Worm (Caenorhabditis elegans) whole organism, L2 larva: ENCODE measurements around the gene scl-20.

Source experiments
- C34F6.9 ChIP-seq: fragments of 150-350 bp; optimal IDR thresholded peaks from 2 replicates; lab custom pipeline; 2014; ENCODE audit warnings: missing biosample characterization, missing genetic modification characterization
- R02D3.7 ChIP-seq: fragments of 150-350 bp; optimal IDR thresholded peaks from 2 replicates; lab custom pipeline; 2014; ENCODE audit warnings: missing biosample characterization, missing genetic modification characterization
- Y55F3AM.14 ChIP-seq: fragments of 200-800 bp; sonication (Bioruptor generic); optimal IDR thresholded peaks from 2 replicates; lab custom pipeline; 2018; ENCODE audit warnings: mild to moderate bottlenecking, missing genetic modification characterization, missing compliant biosample characterization
- ZK546.5 ChIP-seq: sonication (generic microtip); optimal IDR thresholded peaks from 2 replicates; lab custom pipeline; 2017; ENCODE audit warnings: missing biosample characterization, missing genetic modification characterization
- alr-1 ChIP-seq: fragments of 150-350 bp; optimal IDR thresholded peaks from 2 replicates; lab custom pipeline; 2014; ENCODE audit warnings: missing biosample characterization, missing genetic modification characterization
- aly-2 ChIP-seq: fragments of 150-350 bp; optimal IDR thresholded peaks from 2 replicates; lab custom pipeline; 2014; ENCODE audit warnings: missing biosample characterization, missing genetic modification characterization
- ama-1 ChIP-seq: fragments of 150-350 bp; optimal IDR thresholded peaks from 2 replicates; lab custom pipeline; 2018; ENCODE audit warnings: inconsistent platforms
- ceh-82 ChIP-seq: fragments of 150-350 bp; optimal IDR thresholded peaks from 2 replicates; lab custom pipeline; 2014; ENCODE audit warnings: missing biosample characterization, missing genetic modification characterization
- crh-2 ChIP-seq: sonication (generic microtip); optimal IDR thresholded peaks from 2 replicates; lab custom pipeline; 2017; ENCODE audit warnings: missing biosample characterization, missing genetic modification characterization
- egl-27 ChIP-seq: sonication (generic microtip); optimal IDR thresholded peaks from 3 replicates; lab custom pipeline; 2017; ENCODE audit warnings: missing biosample characterization, missing genetic modification reagents, missing genetic modification characterization
- elt-1 ChIP-seq: fragments of 150-350 bp; optimal IDR thresholded peaks from 2 replicates; lab custom pipeline; 2014; ENCODE audit warnings: missing biosample characterization, missing genetic modification characterization
- elt-3 ChIP-seq: sonication (generic microtip); optimal IDR thresholded peaks from 2 replicates; lab custom pipeline; 2017; ENCODE audit warnings: missing biosample characterization, missing genetic modification characterization
- fos-1 ChIP-seq: fragments of 150-350 bp; optimal IDR thresholded peaks from 2 replicates; lab custom pipeline; 2014; ENCODE audit warnings: missing biosample characterization, missing genetic modification characterization
- gmeb-1 ChIP-seq: fragments of 150-350 bp; optimal IDR thresholded peaks from 2 replicates; lab custom pipeline; 2014; ENCODE audit warnings: missing biosample characterization, missing genetic modification characterization
- lin-11 ChIP-seq: fragments of 150-350 bp; sonication (generic microtip); optimal IDR thresholded peaks from 2 replicates; lab custom pipeline; 2014; ENCODE audit warnings: missing biosample characterization, missing genetic modification characterization, inconsistent platforms, mixed read lengths
- lin-13 ChIP-seq: fragments of 150-350 bp; optimal IDR thresholded peaks from 2 replicates; lab custom pipeline; 2014; ENCODE audit warnings: missing biosample characterization, missing genetic modification reagents, missing genetic modification characterization
- lsy-2 ChIP-seq, 2 experiments: fragments of 150-350 bp in 1 of 2; sonication (generic microtip) in 1 of 2; optimal IDR thresholded peaks; 2 replicates each; lab custom pipeline; 2014 to 2017; ENCODE audit warnings: missing biosample characterization in 2 of 2, missing genetic modification characterization in 2 of 2
- mab-5 ChIP-seq: fragments of 150-350 bp; optimal IDR thresholded peaks from 2 replicates; lab custom pipeline; 2014; ENCODE audit warnings: missing biosample characterization, missing genetic modification characterization
- mbf-1 ChIP-seq: sonication (generic microtip); optimal IDR thresholded peaks from 2 replicates; lab custom pipeline; 2017; ENCODE audit warnings: missing biosample characterization, missing genetic modification characterization
- mdl-1 ChIP-seq, 2 experiments: fragments of 150-350 bp in 1 of 2; sonication (generic microtip) in 1 of 2; optimal IDR thresholded peaks; 2 replicates each; lab custom pipeline; 2017; ENCODE audit warnings: missing biosample characterization in 2 of 2, missing genetic modification characterization in 2 of 2
- nhr-10 ChIP-seq: sonication (generic microtip); optimal IDR thresholded peaks from 2 replicates; lab custom pipeline; 2017; ENCODE audit warnings: missing biosample characterization, missing genetic modification characterization
- nhr-11 ChIP-seq: fragments of 150-350 bp; optimal IDR thresholded peaks from 2 replicates; lab custom pipeline; 2014; ENCODE audit warnings: missing biosample characterization, missing genetic modification characterization
- nhr-12 ChIP-seq: fragments of 150-350 bp; optimal IDR thresholded peaks from 2 replicates; lab custom pipeline; 2014; ENCODE audit warnings: missing biosample characterization, missing genetic modification characterization
- nhr-23 ChIP-seq: fragments of 150-350 bp; optimal IDR thresholded peaks from 2 replicates; lab custom pipeline; 2014; ENCODE audit warnings: missing biosample characterization, missing genetic modification reagents, missing genetic modification characterization
- nhr-237 ChIP-seq: fragments of 150-350 bp; optimal IDR thresholded peaks from 2 replicates; lab custom pipeline; 2014; ENCODE audit warnings: missing biosample characterization, missing genetic modification characterization
- peb-1 ChIP-seq: fragments of 150-350 bp; optimal IDR thresholded peaks from 2 replicates; lab custom pipeline; 2014; ENCODE audit warnings: missing biosample characterization, missing genetic modification characterization
- sem-4 ChIP-seq: fragments of 150-350 bp; optimal IDR thresholded peaks from 2 replicates; lab custom pipeline; 2014; ENCODE audit warnings: missing biosample characterization, missing genetic modification reagents, missing genetic modification characterization
- sma-3 ChIP-seq: sonication (generic microtip); optimal IDR thresholded peaks from 2 replicates; lab custom pipeline; 2016; ENCODE audit warnings: missing genetic modification reagents, missing genetic modification characterization, missing compliant biosample characterization
- sma-9 ChIP-seq, 2 experiments: fragments of 150-350 bp in 1 of 2; sonication (generic microtip) in 1 of 2; optimal IDR thresholded peaks; 2 replicates each; lab custom pipeline; 2014 to 2016; ENCODE audit warnings: missing genetic modification characterization in 2 of 2, mild to moderate bottlenecking in 1 of 2, missing biosample characterization in 1 of 2, missing compliant biosample characterization in 1 of 2, missing genetic modification reagents in 1 of 2, moderate library complexity in 1 of 2
- unc-39 ChIP-seq: fragments of 150-350 bp; optimal IDR thresholded peaks from 2 replicates; lab custom pipeline; 2014; ENCODE audit warnings: missing biosample characterization, missing genetic modification characterization
- unc-55 ChIP-seq: fragments of 150-350 bp; sonication (generic microtip); optimal IDR thresholded peaks from 3 replicates; lab custom pipeline; 2014; ENCODE audit warnings: missing biosample characterization, missing genetic modification reagents, missing genetic modification characterization
- unc-62 ChIP-seq: fragments of 150-350 bp; optimal IDR thresholded peaks from 2 replicates; lab custom pipeline; 2014; ENCODE audit warnings: missing biosample characterization, missing genetic modification reagents, missing genetic modification characterization
- zag-1 ChIP-seq: fragments of 150-350 bp; optimal IDR thresholded peaks from 2 replicates; lab custom pipeline; 2014; ENCODE audit warnings: missing biosample characterization, missing genetic modification characterization
- ztf-1 ChIP-seq: fragments of 200-800 bp; sonication (Bioruptor generic); conservative IDR thresholded peaks from 2 replicates; pipeline ENCODE4 v1.3.6; 2022; ENCODE audit warnings: missing genetic modification characterization, missing compliant biosample characterization
- ztf-11 ChIP-seq: sonication (generic microtip); optimal IDR thresholded peaks from 2 replicates; lab custom pipeline; 2017; ENCODE audit warnings: missing biosample characterization, missing genetic modification characterization

Gene scl-20

ce11 chrV:18722510-18723299, 11.6 kb downstream of the scl-20 start:
- no peak for TF ChIP-seq nhr-11 (tag; lab: Kevin White, UChicago)
- TF ChIP-seq crh-2 (tag; lab: Kevin White, UChicago), result no peak
- no peak for TF ChIP-seq lin-13 (GFP tag; lab: Kevin White, UChicago)
- no peak for TF ChIP-seq egl-27 (tag; lab: Kevin White, UChicago)
- no peak for TF ChIP-seq R02D3.7 (tag; lab: Kevin White, UChicago)
- TF ChIP-seq alr-1, result no peak
- TF ChIP-seq nhr-237 (tag; lab: Kevin White, UChicago), result no peak
- no peak for TF ChIP-seq ztf-11
- TF ChIP-seq mdl-1 (tag; optimal IDR thresholded peaks at IDR 0.05; lab: Kevin White, UChicago), result no peak
- TF ChIP-seq sma-9 (GFP tag; optimal IDR thresholded peaks at IDR 0.05; lab: Kevin White, UChicago), result no peak
- no peak for TF ChIP-seq sma-9 (tag; optimal IDR thresholded peaks at IDR 0.05; lab: Kevin White, UChicago)
- TF ChIP-seq peb-1 (tag; lab: Kevin White, UChicago), result no peak
- no peak for TF ChIP-seq lsy-2 (tag; optimal IDR thresholded peaks at IDR 0.05; lab: Kevin White, UChicago)
- no peak for TF ChIP-seq ama-1 (lab: Kevin White, UChicago)
- TF ChIP-seq elt-1 (tag; lab: Kevin White, UChicago), result no peak
- no peak for TF ChIP-seq gmeb-1
- TF ChIP-seq, all 48 proteins: peak for 0

ce11 chrV:18721873-18722272, 12.4 kb downstream of the scl-20 start:
- no peak for TF ChIP-seq lin-11 (tag; lab: Kevin White, UChicago)
- TF ChIP-seq ceh-82 (tag; lab: Kevin White, UChicago), result no peak

DNA sequence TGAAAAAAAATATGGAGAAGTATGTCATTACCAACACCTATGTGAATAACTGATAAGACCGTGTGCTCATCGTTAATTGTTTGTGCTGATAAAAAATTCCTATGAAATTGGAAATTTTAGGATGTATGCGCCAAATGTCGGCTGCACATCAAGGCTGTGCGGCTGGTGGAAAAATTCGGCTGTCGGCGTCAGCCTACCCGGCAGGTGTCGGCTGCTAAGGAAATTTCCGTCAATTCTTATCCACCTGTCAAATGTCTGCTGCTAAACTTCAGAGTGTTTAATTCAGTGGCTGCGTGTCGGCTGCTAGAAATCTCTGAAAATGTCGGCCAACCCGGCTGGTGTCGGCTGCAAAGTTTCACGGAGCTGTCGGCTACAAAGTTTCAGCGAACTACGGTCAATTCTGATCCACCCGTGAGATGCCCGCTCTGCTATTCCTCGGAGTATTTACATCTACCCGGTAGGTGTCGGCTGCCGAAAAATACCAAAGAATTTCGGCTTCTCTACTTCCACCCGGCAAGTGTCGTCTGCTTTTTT, 14.3 kb downstream of the scl-20 start, which contains the start of gene Y17D7C.2:
TSS of gene Y17D7C.2 (minus strand) at position 32 of the 534 bp plus-strand sequence.
- TF ChIP-seq mbf-1 (tag; lab: Kevin White, UChicago) (no peak), fos-1 (tag; lab: Kevin White, UChicago) (peak; percentile 91)

DNA sequence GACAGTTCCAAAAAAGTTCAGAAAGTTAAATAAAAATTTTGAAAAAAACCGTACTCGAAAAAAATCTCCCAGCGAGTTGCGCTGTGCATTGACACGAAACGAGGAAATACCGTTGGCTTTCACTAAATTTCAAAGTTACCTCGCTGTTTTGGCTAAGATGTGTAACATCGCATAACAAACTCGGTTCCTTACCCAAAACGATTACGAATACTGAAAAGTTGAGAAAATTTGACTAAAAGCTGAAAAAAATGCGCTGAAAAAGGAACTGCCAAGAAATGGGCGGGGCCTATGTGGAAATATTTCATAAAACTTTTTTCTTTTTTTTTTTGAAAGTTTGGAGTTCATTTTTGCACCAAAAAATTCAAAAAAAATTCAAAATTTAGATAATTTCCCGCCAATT, 14.9 kb downstream of the scl-20 start:
- TF ChIP-seq nhr-23, result peak; percentile 34
- no peak for TF ChIP-seq ztf-1 (GFP tag; lab: Robert Waterston, UW)

ce11 chrV:18712118-18712517, 22.2 kb downstream of the scl-20 start:
- no peak for TF ChIP-seq lin-13 (GFP tag; lab: Kevin White, UChicago)
- TF ChIP-seq ztf-11, result no peak
- TF ChIP-seq lin-11 (tag; lab: Kevin White, UChicago), result no peak
- no peak for TF ChIP-seq unc-39
- TF ChIP-seq sma-9 (GFP tag; optimal IDR thresholded peaks at IDR 0.05; lab: Kevin White, UChicago), result no peak
- no peak for TF ChIP-seq sma-9 (tag; optimal IDR thresholded peaks at IDR 0.05; lab: Kevin White, UChicago)
- TF ChIP-seq C34F6.9, result no peak
- no peak for TF ChIP-seq nhr-23
- no peak for TF ChIP-seq Y55F3AM.14 (GFP tag; lab: Kevin White, UChicago)
- TF ChIP-seq aly-2 (tag; lab: Kevin White, UChicago), result no peak
- TF ChIP-seq unc-62 (GFP tag; lab: Kevin White, UChicago), result no peak
- no peak for TF ChIP-seq fos-1 (tag; lab: Kevin White, UChicago)
- TF ChIP-seq mab-5 (tag; lab: Kevin White, UChicago), result no peak
- no peak for TF ChIP-seq R02D3.7 (tag; lab: Kevin White, UChicago)

- no peak for TF ChIP-seq lin-11 (tag; lab: Kevin White, UChicago)
Observed at ce11 chrV:18711362-18711761, 22.9 kb downstream of the scl-20 start.

ce11 chrV:18710045-18710490, 24.2 kb downstream of the scl-20 start:
- no peak for TF ChIP-seq Y55F3AM.14 (GFP tag; lab: Kevin White, UChicago)
- no peak for TF ChIP-seq ZK546.5 (tag; lab: Kevin White, UChicago)
- peak; percentile 33 for TF ChIP-seq lin-13 (GFP tag; lab: Kevin White, UChicago)
- TF ChIP-seq elt-3 (tag; lab: Kevin White, UChicago), result no peak
- no peak for TF ChIP-seq sma-3 (GFP tag; lab: Kevin White, UChicago)
- no peak for TF ChIP-seq nhr-10 (tag; lab: Kevin White, UChicago)
- peak; percentile 88 for TF ChIP-seq sem-4 (tag; lab: Kevin White, UChicago)
- TF ChIP-seq zag-1, result no peak
- peak; percentile 28 for TF ChIP-seq C34F6.9
- no peak for TF ChIP-seq sma-9 (GFP tag; optimal IDR thresholded peaks at IDR 0.05; lab: Kevin White, UChicago)
- TF ChIP-seq sma-9 (tag; optimal IDR thresholded peaks at IDR 0.05; lab: Kevin White, UChicago), result no peak
- TF ChIP-seq unc-55 (GFP tag; lab: Kevin White, UChicago), result peak; percentile 68
- TF ChIP-seq alr-1, result no peak
- TF ChIP-seq lsy-2 (tag; optimal IDR thresholded peaks at IDR 0.05; lab: Kevin White, UChicago), result peak in 1 of 2 experiments; percentile 64
- no peak for TF ChIP-seq lin-11 (tag; lab: Kevin White, UChicago)
- no peak for TF ChIP-seq ama-1 (lab: Kevin White, UChicago)
- no peak for TF ChIP-seq nhr-12 (tag; lab: Kevin White, UChicago)
- TF ChIP-seq, all 48 proteins: peak for 5
